Worm (Caenorhabditis elegans): ENCODE measurements around the gene abts-3.

Gene abts-3

ce11 chrII:6103986-6104385 lies 28.7 kb upstream of the abts-3 start:
- TF ChIP-seq M03D4.4 (tag; optimal IDR thresholded peaks at IDR 0.05) (no peak), flh-1 (GFP tag; optimal IDR thresholded peaks at IDR 0.05) (no peak), mab-5 (tag; optimal IDR thresholded peaks at IDR 0.05) (no peak), mep-1 (tag; optimal IDR thresholded peaks at IDR 0.05) (no peak)

DNA sequence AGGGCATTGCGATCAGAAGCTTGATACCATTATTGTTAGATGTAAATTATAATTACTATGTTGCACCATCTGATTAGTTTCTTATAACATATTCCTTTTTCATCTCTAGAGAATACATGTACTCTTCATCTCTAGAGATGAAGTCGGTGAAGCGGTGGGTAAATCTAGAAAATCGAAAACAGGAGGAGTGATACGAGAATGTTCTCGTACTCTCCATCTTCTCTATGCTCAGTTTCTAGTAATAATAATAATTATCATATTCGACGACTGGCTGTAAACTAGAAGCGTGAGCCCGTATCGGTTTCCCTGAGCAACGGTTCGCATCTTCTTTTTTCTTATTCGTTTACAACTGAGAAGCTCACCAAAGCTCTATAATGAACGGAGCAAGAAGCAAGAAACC lies 24.9 kb upstream of the abts-3 start:
- TF ChIP-seq mls-2 (tag; optimal IDR thresholded peaks at IDR 0.05) (no peak), nhr-12 (tag; optimal IDR thresholded peaks at IDR 0.05) (no peak), ces-1 (GFP tag; optimal IDR thresholded peaks at IDR 0.05) (no peak), unc-62 (GFP tag; optimal IDR thresholded peaks at IDR 0.05) (no peak)

DNA sequence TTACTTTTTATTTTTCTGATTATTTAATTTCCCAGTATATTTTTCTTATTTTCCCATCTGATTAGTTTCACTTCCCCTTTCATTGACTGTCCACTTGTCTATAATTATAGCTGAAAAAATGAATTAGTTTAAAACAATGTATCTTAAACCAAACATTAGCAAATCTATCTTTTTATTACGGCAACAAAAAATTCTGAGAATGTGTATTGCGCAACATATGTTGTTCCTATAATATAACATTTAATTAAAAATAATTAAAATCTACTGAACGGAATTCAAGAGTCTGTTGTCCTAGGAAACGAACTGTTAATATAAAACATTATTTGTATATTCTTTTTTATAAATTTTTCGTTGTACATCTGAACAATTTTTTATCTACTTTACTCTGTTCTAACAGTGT lies 22.7 kb upstream of the abts-3 start:
- TF ChIP-seq zip-8 (tag; optimal IDR thresholded peaks at IDR 0.05): peak; percentile 94
- no peak for TF ChIP-seq elt-1 (tag; optimal IDR thresholded peaks at IDR 0.05; ENCODE audit: borderline replicate concordance, insufficient read depth)

DNA sequence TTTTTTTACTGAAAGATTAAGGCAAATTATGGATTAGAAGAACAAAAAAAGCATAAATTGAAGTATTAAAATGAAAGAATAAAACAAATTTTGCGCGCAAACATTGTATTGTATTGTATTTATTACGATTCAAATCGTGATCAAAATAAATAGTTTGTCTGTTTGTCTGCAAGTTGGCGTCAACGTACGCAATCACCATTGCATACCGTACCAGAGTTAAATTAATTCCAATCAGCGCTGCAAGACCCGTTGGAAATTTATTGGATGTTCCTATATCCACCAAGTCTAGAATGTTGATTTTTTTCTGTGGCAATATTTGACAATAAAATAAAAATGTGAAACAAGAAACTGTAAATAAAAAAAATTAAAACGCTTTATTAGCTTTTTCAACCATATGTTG lies 19.5 kb upstream of the abts-3 start, which contains the start of gene heri-1:
TSS of gene heri-1 (minus strand) at position 8 of the 400 bp plus-strand sequence.
- TF ChIP-seq snpc-4 (tag; optimal IDR thresholded peaks at IDR 0.05): no peak
- TF ChIP-seq ham-2 (GFP tag; optimal IDR thresholded peaks at IDR 0.05): no peak
- no peak for TF ChIP-seq drap-1 (GFP tag; optimal IDR thresholded peaks at IDR 0.05)
- TF ChIP-seq flh-1 (GFP tag; optimal IDR thresholded peaks at IDR 0.05): no peak
- TF ChIP-seq nhr-76 (tag; optimal IDR thresholded peaks at IDR 0.05): no peak
- no peak for TF ChIP-seq bed-3 (GFP tag; optimal IDR thresholded peaks at IDR 0.05)
- no peak for TF ChIP-seq hlh-1 (tag; optimal IDR thresholded peaks at IDR 0.05)
- TF ChIP-seq sem-2 (GFP tag; optimal IDR thresholded peaks at IDR 0.05): no peak
- TF ChIP-seq M03D4.4 (tag; optimal IDR thresholded peaks at IDR 0.05): no peak
- TF ChIP-seq nhr-28 (tag; optimal IDR thresholded peaks at IDR 0.05): no peak
- no peak for TF ChIP-seq zip-8 (tag; optimal IDR thresholded peaks at IDR 0.05)
- no peak for TF ChIP-seq pha-4 (tag; optimal IDR thresholded peaks at IDR 0.05)
- no peak for TF ChIP-seq lin-13 (tag; optimal IDR thresholded peaks at IDR 0.05)
- no peak for TF ChIP-seq unc-62 (GFP tag; optimal IDR thresholded peaks at IDR 0.05)
- TF ChIP-seq blmp-1 (tag; optimal IDR thresholded peaks at IDR 0.05): no peak
- no peak for TF ChIP-seq elt-3 (tag; optimal IDR thresholded peaks at IDR 0.05)
- TF ChIP-seq ceh-43 (GFP tag; optimal IDR thresholded peaks at IDR 0.05): no peak
- TF ChIP-seq ceh-83 (GFP tag; optimal IDR thresholded peaks at IDR 0.05): no peak
- TF ChIP-seq unc-39 (tag; optimal IDR thresholded peaks at IDR 0.05): no peak

ce11 chrII:6113842-6114441 lies 18.8 kb upstream of the abts-3 start:
- no peak for TF ChIP-seq lin-32 (GFP tag; optimal IDR thresholded peaks at IDR 0.05)
- peak; percentile 5 for TF ChIP-seq mls-2 (tag; optimal IDR thresholded peaks at IDR 0.05)
- no peak for TF ChIP-seq tbx-8 (GFP tag; optimal IDR thresholded peaks at IDR 0.05)
- no peak for TF ChIP-seq ham-2 (GFP tag; optimal IDR thresholded peaks at IDR 0.05)
- TF ChIP-seq ceh-83 (GFP tag; optimal IDR thresholded peaks at IDR 0.05): no peak
- peak; percentile 28 for TF ChIP-seq zip-8 (tag; optimal IDR thresholded peaks at IDR 0.05)
- no peak for TF ChIP-seq bed-3 (GFP tag; optimal IDR thresholded peaks at IDR 0.05)
- no peak for TF ChIP-seq sem-2 (GFP tag; optimal IDR thresholded peaks at IDR 0.05)
- no peak for TF ChIP-seq M03D4.4 (tag; optimal IDR thresholded peaks at IDR 0.05)
- no peak for TF ChIP-seq unc-120 (tag; optimal IDR thresholded peaks at IDR 0.05; ENCODE audit: poor library complexity, severe bottlenecking)
- TF ChIP-seq drap-1 (GFP tag; optimal IDR thresholded peaks at IDR 0.05): no peak
- TF ChIP-seq unc-62 (GFP tag; optimal IDR thresholded peaks at IDR 0.05): peak; percentile 22
- TF ChIP-seq ces-1 (GFP tag; optimal IDR thresholded peaks at IDR 0.05): peak; percentile 99
- TF ChIP-seq nhr-28 (tag; optimal IDR thresholded peaks at IDR 0.05): no peak
- TF ChIP-seq elt-1 (tag; optimal IDR thresholded peaks at IDR 0.05; ENCODE audit: borderline replicate concordance, insufficient read depth): no peak
- no peak for TF ChIP-seq pha-4 (tag; optimal IDR thresholded peaks at IDR 0.05)
- no peak for TF ChIP-seq ceh-43 (GFP tag; optimal IDR thresholded peaks at IDR 0.05)

DNA sequence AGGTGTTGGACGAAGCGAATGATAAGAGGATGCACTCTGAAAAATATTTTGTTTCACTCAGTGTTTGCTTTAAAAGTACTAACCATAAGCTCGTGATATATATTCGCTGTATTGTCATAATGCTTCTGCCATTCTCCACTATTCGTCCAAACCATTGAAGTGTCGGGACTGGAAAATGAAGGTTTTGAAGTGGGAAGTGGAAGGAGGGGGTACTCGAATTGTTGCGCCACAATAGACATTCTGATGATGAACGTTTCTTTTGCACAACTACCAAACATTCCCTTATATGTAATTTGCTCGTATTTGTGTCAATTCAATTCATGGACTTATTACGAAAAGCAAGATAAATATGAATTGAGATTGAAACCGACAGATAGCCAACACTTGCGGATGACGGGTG lies 17.4 kb upstream of the abts-3 start:
- TF ChIP-seq unc-39 (tag; optimal IDR thresholded peaks at IDR 0.05): no peak
- no peak for TF ChIP-seq ceh-83 (GFP tag; optimal IDR thresholded peaks at IDR 0.05)
- TF ChIP-seq M03D4.4 (tag; optimal IDR thresholded peaks at IDR 0.05): no peak
- TF ChIP-seq unc-62 (GFP tag; optimal IDR thresholded peaks at IDR 0.05): no peak
- no peak for TF ChIP-seq nhr-12 (tag; optimal IDR thresholded peaks at IDR 0.05)
- no peak for TF ChIP-seq nhr-76 (tag; optimal IDR thresholded peaks at IDR 0.05)
- no peak for TF ChIP-seq sem-2 (GFP tag; optimal IDR thresholded peaks at IDR 0.05)
- TF ChIP-seq blmp-1 (tag; optimal IDR thresholded peaks at IDR 0.05): no peak
- no peak for TF ChIP-seq hlh-1 (tag; optimal IDR thresholded peaks at IDR 0.05)
- TF ChIP-seq ztf-11 (tag; optimal IDR thresholded peaks at IDR 0.05): no peak
- TF ChIP-seq nhr-28 (tag; optimal IDR thresholded peaks at IDR 0.05): no peak
- TF ChIP-seq nhr-237 (tag; optimal IDR thresholded peaks at IDR 0.05): no peak
- no peak for TF ChIP-seq pha-4 (tag; optimal IDR thresholded peaks at IDR 0.05)
- TF ChIP-seq lin-13 (tag; optimal IDR thresholded peaks at IDR 0.05): no peak
- no peak for TF ChIP-seq zip-8 (tag; optimal IDR thresholded peaks at IDR 0.05)
- no peak for TF ChIP-seq tbx-8 (GFP tag; optimal IDR thresholded peaks at IDR 0.05)
- no peak for TF ChIP-seq ceh-43 (GFP tag; optimal IDR thresholded peaks at IDR 0.05)
- no peak for TF ChIP-seq cnd-1 (tag; optimal IDR thresholded peaks at IDR 0.05)
- TF ChIP-seq snpc-4 (tag; optimal IDR thresholded peaks at IDR 0.05): no peak
